Worm (Caenorhabditis elegans): ENCODE data around the gene srx-87.

DNA sequence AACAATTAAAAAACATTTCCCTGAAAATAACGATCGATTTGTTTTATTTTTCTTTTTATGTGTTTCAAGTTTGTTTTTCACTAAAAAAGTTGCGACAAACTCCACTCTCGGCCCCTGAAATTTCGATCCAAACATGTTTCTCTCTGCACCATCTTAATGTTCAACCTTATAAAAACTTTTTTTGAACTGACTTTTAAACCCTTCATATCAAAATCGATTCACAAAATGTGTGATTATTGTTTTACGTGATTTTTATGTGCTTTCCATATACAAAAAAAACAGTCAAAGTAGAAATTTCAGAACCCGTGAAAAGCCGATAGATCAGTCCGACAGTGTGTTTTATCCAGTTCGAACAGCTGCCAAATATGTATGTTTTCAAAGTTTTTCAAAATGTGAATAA is 37.1 kb upstream of the srx-87 start, which contains the start of gene ccch-1:
- no peak for TF ChIP-seq lin-39 (tag; optimal IDR thresholded peaks at IDR 0.05)
- no peak for TF ChIP-seq skn-1 (tag; optimal IDR thresholded peaks at IDR 0.05)
- TF ChIP-seq fos-1 (tag; optimal IDR thresholded peaks at IDR 0.05), result no peak
- TF ChIP-seq egl-5 (tag; optimal IDR thresholded peaks at IDR 0.05), result no peak
- TF ChIP-seq mdl-1 (tag; optimal IDR thresholded peaks at IDR 0.05), result no peak
- no peak for TF ChIP-seq nhr-11 (tag; optimal IDR thresholded peaks at IDR 0.05)
- no peak for TF ChIP-seq tbx-2 (tag; optimal IDR thresholded peaks at IDR 0.05)
- no peak for TF ChIP-seq pqm-1 (tag; optimal IDR thresholded peaks at IDR 0.05)

Measured in whole organism, L3 larva.